Fruit fly (Drosophila melanogaster): ENCODE data around the gene Sse.
A peak's percentile ranks its signal among the peaks of the same experiment; 100 is the strongest.

Gene Sse

DNA sequence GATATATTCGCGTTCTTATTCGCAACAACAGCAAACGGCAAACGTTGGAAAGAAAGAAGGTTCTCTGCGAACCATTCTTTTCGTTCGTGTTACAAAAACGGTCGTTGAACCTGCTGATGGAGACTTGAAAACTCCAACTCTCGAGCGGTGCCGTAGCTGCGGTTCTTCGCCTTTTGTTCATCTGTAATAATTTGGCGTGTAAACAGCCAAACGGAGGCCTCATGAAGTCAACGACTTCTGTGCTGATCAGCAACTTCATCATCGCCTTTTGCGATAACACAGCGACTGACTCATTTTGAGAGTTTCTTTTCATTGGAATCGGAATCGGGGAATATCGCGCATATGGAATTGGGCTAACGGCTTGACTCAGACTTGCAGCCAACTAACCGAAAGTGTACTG is 44.7 kb downstream of the Sse start:
- TF ChIP-seq psq (GFP tag; optimal IDR thresholded peaks at IDR 0.05): peak; percentile 57
- TF ChIP-seq pan (optimal IDR thresholded peaks at IDR 0.05): no peak

DNA sequence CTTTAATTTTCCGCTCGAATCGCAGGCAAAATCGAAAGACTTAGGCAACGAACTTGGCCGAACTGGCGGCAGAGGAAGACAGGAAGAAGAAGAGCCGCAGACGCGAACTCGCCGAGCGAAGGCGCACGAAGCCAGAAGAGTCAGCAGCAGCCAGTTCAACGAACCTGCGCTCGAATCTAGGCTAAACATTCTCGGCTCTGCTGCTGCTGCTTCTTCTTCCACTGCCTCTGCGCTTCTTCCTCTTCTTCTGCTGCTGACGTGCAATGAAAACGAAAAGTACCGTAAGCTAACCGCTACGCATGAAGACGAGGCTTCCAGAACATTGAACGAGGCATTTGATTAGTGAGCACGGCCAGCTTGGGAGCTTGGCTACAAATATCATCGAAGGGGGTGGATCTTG is 45.6 kb downstream of the Sse start:
- TF ChIP-seq dmrt93B (GFP tag; optimal IDR thresholded peaks at IDR 0.05) (no peak), Myc (optimal IDR thresholded peaks at IDR 0.05) (no peak), psq (GFP tag; optimal IDR thresholded peaks at IDR 0.05) (peak; percentile 12), h (GFP tag; optimal IDR thresholded peaks at IDR 0.05) (no peak), jim (GFP tag; optimal IDR thresholded peaks at IDR 0.05) (no peak), Rel (GFP tag; optimal IDR thresholded peaks at IDR 0.05) (no peak), Rel (tag; optimal IDR thresholded peaks at IDR 0.05) (no peak), Dif (GFP tag; optimal IDR thresholded peaks at IDR 0.05; ENCODE audit: partially characterized antibody) (no peak)

DNA sequence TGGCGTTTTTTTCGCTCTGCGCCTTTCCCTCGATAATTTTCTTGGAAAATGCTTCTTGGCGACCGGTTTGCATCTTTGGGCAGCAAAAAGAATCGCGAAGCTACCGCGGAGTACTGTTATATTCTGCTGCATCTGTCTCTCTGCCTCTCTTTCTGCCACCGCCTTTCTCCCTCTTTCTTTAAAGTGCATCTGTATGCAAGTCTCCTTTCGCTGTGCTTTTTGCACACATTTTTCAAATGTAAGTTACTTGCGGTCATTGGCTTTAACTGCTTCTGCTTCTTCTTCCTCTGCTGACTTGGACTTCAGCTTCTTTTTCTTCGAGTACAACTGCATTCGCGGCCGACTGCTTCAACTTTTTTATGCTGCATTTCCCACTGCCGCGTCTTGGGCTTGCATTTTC is 46.3 kb downstream of the Sse start:
- TF ChIP-seq h (GFP tag; optimal IDR thresholded peaks at IDR 0.05) (no peak), Hr83 (GFP tag; optimal IDR thresholded peaks at IDR 0.05; ENCODE audit: poor library complexity, severe bottlenecking) (no peak), Hnf4 (GFP tag; optimal IDR thresholded peaks at IDR 0.05) (no peak), Myc (optimal IDR thresholded peaks at IDR 0.05) (no peak), Dif (GFP tag; optimal IDR thresholded peaks at IDR 0.05; ENCODE audit: partially characterized antibody) (no peak), woc (GFP tag; optimal IDR thresholded peaks at IDR 0.05) (no peak), psq (GFP tag; optimal IDR thresholded peaks at IDR 0.05) (peak; percentile 20)

DNA sequence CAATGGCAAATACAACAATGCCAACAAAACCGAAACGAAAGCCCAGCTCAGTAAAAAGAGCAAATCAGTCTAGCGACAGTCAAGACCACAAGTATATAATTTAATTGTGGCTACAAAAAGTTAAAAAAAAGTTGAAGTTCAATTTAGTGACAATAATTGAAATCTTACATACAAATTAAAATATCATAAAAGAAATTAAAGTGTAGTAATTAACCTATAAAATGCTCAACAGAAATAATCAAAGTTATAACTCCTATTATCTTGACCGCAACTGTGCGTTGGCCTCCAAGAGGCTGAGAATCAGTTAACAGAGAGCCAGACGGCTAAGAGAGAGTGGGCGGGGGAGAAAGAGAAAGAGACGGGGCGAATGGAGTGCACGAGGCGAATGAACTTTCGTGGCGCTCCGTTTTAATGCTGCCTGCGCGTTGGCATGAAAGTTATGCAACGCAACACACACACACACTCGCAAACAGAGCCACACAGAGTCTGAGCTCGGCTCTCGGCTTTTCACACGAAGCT is 50.3 kb downstream of the Sse start:
- no peak for TF ChIP-seq N (GFP tag; optimal IDR thresholded peaks at IDR 0.05)
- peak; percentile 80 for TF ChIP-seq sage (GFP tag; optimal IDR thresholded peaks at IDR 0.05)
- TF ChIP-seq woc (GFP tag; optimal IDR thresholded peaks at IDR 0.05): peak; percentile 84
- peak; percentile 96 for TF ChIP-seq Sp1 (GFP tag; optimal IDR thresholded peaks at IDR 0.05)
- TF ChIP-seq HLH106 (tag; optimal IDR thresholded peaks at IDR 0.05): peak; percentile 94
- TF ChIP-seq brk (GFP tag; optimal IDR thresholded peaks at IDR 0.05): peak; percentile 90
- peak; percentile 68 for TF ChIP-seq Jra (GFP tag; optimal IDR thresholded peaks at IDR 0.05)
- peak; percentile 67 for TF ChIP-seq tai (GFP tag; optimal IDR thresholded peaks at IDR 0.05)
- TF ChIP-seq OdsH (GFP tag; optimal IDR thresholded peaks at IDR 0.05): peak; percentile 91
- TF ChIP-seq h (GFP tag; optimal IDR thresholded peaks at IDR 0.05): peak; percentile 91
- TF ChIP-seq ey (GFP tag; optimal IDR thresholded peaks at IDR 0.05): peak; percentile 88
- TF ChIP-seq foxo (GFP tag; optimal IDR thresholded peaks at IDR 0.05): peak in 1 of 2 experiments; percentile 88
- peak; percentile 91 for TF ChIP-seq psq (GFP tag; optimal IDR thresholded peaks at IDR 0.05)
- no peak for TF ChIP-seq usp (GFP tag; optimal IDR thresholded peaks at IDR 0.05)
- peak; percentile 18 for TF ChIP-seq dsf (GFP tag; optimal IDR thresholded peaks at IDR 0.05; ENCODE audit: borderline replicate concordance)
- TF ChIP-seq GATAd (GFP tag; optimal IDR thresholded peaks at IDR 0.05): peak; percentile 21
- no peak for TF ChIP-seq lola (GFP tag; optimal IDR thresholded peaks at IDR 0.05)
- TF ChIP-seq CG32264 (GFP tag; optimal IDR thresholded peaks at IDR 0.05): peak; percentile 77
- no peak for TF ChIP-seq Hr78 (GFP tag; optimal IDR thresholded peaks at IDR 0.05)
- peak; percentile 82 for TF ChIP-seq CG9705 (GFP tag; optimal IDR thresholded peaks at IDR 0.05)
- peak; percentile 84 for TF ChIP-seq Rel (GFP tag; optimal IDR thresholded peaks at IDR 0.05)
- peak; percentile 71 for TF ChIP-seq Rel (tag; optimal IDR thresholded peaks at IDR 0.05)
- TF ChIP-seq rgr (GFP tag; optimal IDR thresholded peaks at IDR 0.05): peak; percentile 85
- TF ChIP-seq jim (GFP tag; optimal IDR thresholded peaks at IDR 0.05): no peak
- TF ChIP-seq Abd-B (GFP tag; optimal IDR thresholded peaks at IDR 0.05): no peak
- peak; percentile 93 for TF ChIP-seq fru (GFP tag; optimal IDR thresholded peaks at IDR 0.05)
- TF ChIP-seq dmrt93B (GFP tag; optimal IDR thresholded peaks at IDR 0.05): peak; percentile 82
- peak; percentile 84 for TF ChIP-seq Hnf4 (GFP tag; optimal IDR thresholded peaks at IDR 0.05)
- no peak for TF ChIP-seq Mio (GFP tag; optimal IDR thresholded peaks at IDR 0.05)
- TF ChIP-seq dl (GFP tag; optimal IDR thresholded peaks at IDR 0.05; ENCODE audit: insufficient read depth in 1 of 2, partially characterized antibody in 2 of 2): peak in 1 of 2 experiments; percentile 27
- TF ChIP-seq sv (GFP tag; optimal IDR thresholded peaks at IDR 0.05): peak; percentile 33
- peak; percentile 60 for TF ChIP-seq CrebA (GFP tag; optimal IDR thresholded peaks at IDR 0.05; ENCODE audit: borderline replicate concordance)
- peak; percentile 90 for TF ChIP-seq br (GFP tag; optimal IDR thresholded peaks at IDR 0.05)
- TF ChIP-seq Myc (optimal IDR thresholded peaks at IDR 0.05): no peak
